Fruit fly (Drosophila melanogaster): Measurements from ENCODE around the gene Cyp318a1.

dm6 chrX:12056535-12056934 lies 24.1 kb downstream of the Cyp318a1 start, which contains the start of gene Uch-L5R:
- TF ChIP-seq Hr96 (GFP tag; optimal IDR thresholded peaks at IDR 0.05) (no peak), Crg-1 (GFP tag; optimal IDR thresholded peaks at IDR 0.05) (no peak), toe (GFP tag; optimal IDR thresholded peaks at IDR 0.05) (no peak), CG1620 (GFP tag; optimal IDR thresholded peaks at IDR 0.05) (no peak), bab1 (GFP tag; optimal IDR thresholded peaks at IDR 0.05) (no peak), Mnt (GFP tag; optimal IDR thresholded peaks at IDR 0.05) (no peak), CG33017 (tag; optimal IDR thresholded peaks at IDR 0.05) (no peak), cic (GFP tag; optimal IDR thresholded peaks at IDR 0.05) (no peak), ovo (GFP tag; optimal IDR thresholded peaks at IDR 0.05) (no peak)
